Fruit fly (Drosophila melanogaster): ENCODE measurements around the gene CG45307.
A peak's percentile ranks its signal among the peaks of the same experiment; 100 is the strongest.

Gene CG45307

DNA sequence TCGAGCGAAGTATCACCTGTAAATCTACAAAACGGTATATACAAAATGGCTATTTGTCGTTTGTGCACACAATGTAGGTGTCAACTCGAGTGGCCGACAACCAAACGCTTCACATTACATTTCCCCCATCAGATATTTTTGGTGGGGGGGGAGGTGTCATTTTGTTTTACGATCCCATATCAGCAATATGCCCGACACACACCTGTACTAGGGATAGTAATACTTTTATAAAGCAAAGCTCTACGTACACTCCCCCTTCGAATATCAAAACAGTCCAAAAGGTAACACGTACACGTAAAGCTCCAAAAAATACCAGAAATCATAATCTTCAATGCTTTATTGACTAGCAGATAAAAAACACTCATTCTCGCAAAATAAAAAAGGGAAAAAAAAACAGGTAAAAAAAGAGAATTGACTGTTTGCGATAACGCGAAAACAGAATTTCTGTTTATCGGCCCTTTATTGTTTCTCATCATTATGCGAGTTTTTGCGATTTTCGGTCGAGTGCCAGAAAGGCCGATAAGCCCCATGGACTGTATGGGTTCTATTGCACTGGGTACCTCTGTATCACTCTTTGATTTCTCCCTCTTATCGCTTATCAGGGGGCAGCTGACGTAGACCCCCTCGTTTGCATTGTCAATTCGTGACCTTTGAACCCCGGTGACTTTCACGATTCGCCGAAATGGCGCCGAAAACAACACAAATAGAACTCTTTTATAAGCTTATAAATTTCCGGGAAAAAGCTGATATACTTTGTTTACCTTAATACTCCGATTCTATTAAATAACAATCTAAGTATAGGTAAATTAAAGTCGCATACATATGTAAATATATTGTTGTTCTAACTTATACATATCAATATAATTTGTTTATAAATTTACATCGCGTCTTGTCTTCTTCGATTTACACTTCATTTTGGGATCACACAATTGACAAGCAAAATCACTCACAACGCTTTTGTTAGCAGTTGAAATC lies 47.0 kb downstream of the CG45307 start, which contains the start of gene CatB:
TSS of gene CatB (plus strand) at position 925 of the 975 bp plus-strand sequence.
- TF ChIP-seq CG1620 (GFP tag; optimal IDR thresholded peaks at IDR 0.05) = no peak
- TF ChIP-seq Hr96 (GFP tag; optimal IDR thresholded peaks at IDR 0.05) = peak; percentile 17
- peak; percentile 16 for TF ChIP-seq Mnt (GFP tag; optimal IDR thresholded peaks at IDR 0.05)
- TF ChIP-seq pad (GFP tag; optimal IDR thresholded peaks at IDR 0.05) = no peak
- TF ChIP-seq CG11617 (GFP tag; optimal IDR thresholded peaks at IDR 0.05) = no peak
- TF ChIP-seq kay (GFP tag; ENCODE audit: borderline replicate concordance) = peak; percentile 69
- peak; percentile 23 for TF ChIP-seq ovo (GFP tag; optimal IDR thresholded peaks at IDR 0.05)
- TF ChIP-seq toe (GFP tag; optimal IDR thresholded peaks at IDR 0.05) = no peak
- no peak for TF ChIP-seq CG12768 (GFP tag; optimal IDR thresholded peaks at IDR 0.05)
- TF ChIP-seq CG7101 (tag; optimal IDR thresholded peaks at IDR 0.05) = peak; percentile 4
- TF ChIP-seq tj (GFP tag; optimal IDR thresholded peaks at IDR 0.05) = peak; percentile 43
- TF ChIP-seq cic (GFP tag; optimal IDR thresholded peaks at IDR 0.05) = peak; percentile 89
- no peak for TF ChIP-seq CG14711 (tag; optimal IDR thresholded peaks at IDR 0.05)
- peak; percentile 27 for TF ChIP-seq CG33017 (tag; optimal IDR thresholded peaks at IDR 0.05)
- peak; percentile 9 for TF ChIP-seq CG5204 (GFP tag; optimal IDR thresholded peaks at IDR 0.05)
- TF ChIP-seq Clk (GFP tag; optimal IDR thresholded peaks at IDR 0.05) = no peak
- no peak for TF ChIP-seq CG7045 (GFP tag; optimal IDR thresholded peaks at IDR 0.05)
- no peak for TF ChIP-seq Crg-1 (GFP tag; optimal IDR thresholded peaks at IDR 0.05)
- TF ChIP-seq cnc (optimal IDR thresholded peaks at IDR 0.05) = no peak

DNA sequence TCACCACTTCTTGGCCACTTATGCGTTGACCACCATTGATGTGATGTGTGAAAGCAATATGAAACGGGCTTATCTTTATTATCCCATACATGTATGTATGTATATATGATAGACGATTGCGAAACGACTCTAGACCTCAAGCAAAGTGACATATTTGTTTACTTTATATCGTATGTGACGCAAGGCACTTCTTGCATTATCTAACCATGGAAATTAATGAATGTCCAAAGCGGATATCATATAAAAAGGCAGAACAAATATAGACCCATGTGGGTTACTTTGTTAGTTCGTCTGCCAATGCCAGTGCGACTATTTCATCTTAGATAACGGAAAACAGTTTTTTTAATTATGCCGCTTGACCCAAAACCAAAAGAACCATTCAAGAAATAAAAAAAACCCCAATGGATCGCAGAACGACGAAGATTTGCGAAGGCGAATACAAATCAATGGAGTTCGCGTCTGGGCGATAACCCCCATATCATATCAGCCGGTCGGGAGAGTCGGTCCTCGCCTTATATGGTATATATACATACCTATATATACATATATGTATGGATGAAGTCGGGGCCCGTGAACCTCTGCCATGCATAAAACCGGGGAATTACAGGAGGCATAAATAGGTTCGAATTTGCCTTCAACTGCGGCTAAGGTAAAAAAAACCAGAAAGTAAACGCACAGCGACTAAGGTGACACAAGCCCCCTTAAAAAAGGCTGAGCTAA lies 48.9 kb downstream of the CG45307 start:
- no peak for TF ChIP-seq CG5204 (GFP tag; optimal IDR thresholded peaks at IDR 0.05)
- no peak for TF ChIP-seq cnc (optimal IDR thresholded peaks at IDR 0.05)
- TF ChIP-seq CG1620 (GFP tag; optimal IDR thresholded peaks at IDR 0.05) = no peak
- TF ChIP-seq tj (GFP tag; optimal IDR thresholded peaks at IDR 0.05) = no peak
- no peak for TF ChIP-seq CG33017 (tag; optimal IDR thresholded peaks at IDR 0.05)
- no peak for TF ChIP-seq pad (GFP tag; optimal IDR thresholded peaks at IDR 0.05)
- no peak for TF ChIP-seq cic (GFP tag; optimal IDR thresholded peaks at IDR 0.05)
- no peak for TF ChIP-seq CG11617 (GFP tag; optimal IDR thresholded peaks at IDR 0.05)
- TF ChIP-seq ovo (GFP tag; optimal IDR thresholded peaks at IDR 0.05) = no peak
- TF ChIP-seq Hr96 (GFP tag; optimal IDR thresholded peaks at IDR 0.05) = no peak
- no peak for TF ChIP-seq toe (GFP tag; optimal IDR thresholded peaks at IDR 0.05)
